Fruit fly (Drosophila melanogaster): ENCODE data around the gene CG34313.

dm6 chr2L:16874924-16875323 lies 4.4 kb upstream of the CG34313 start:
- TF ChIP-seq Crg-1 (GFP tag; optimal IDR thresholded peaks at IDR 0.05), result no peak
- TF ChIP-seq kay (GFP tag; ENCODE audit: borderline replicate concordance), result peak; percentile 54
- TF ChIP-seq CG5204 (GFP tag; optimal IDR thresholded peaks at IDR 0.05), result no peak
- no peak for TF ChIP-seq CG11617 (GFP tag; optimal IDR thresholded peaks at IDR 0.05)
- TF ChIP-seq ovo (GFP tag; optimal IDR thresholded peaks at IDR 0.05), result no peak
- TF ChIP-seq CG7045 (GFP tag; optimal IDR thresholded peaks at IDR 0.05), result no peak
- TF ChIP-seq pad (GFP tag; optimal IDR thresholded peaks at IDR 0.05), result no peak
- TF ChIP-seq CG14711 (tag; optimal IDR thresholded peaks at IDR 0.05), result no peak
- no peak for TF ChIP-seq cnc (optimal IDR thresholded peaks at IDR 0.05)
- TF ChIP-seq CG7101 (tag; optimal IDR thresholded peaks at IDR 0.05), result no peak
- no peak for TF ChIP-seq cic (GFP tag; optimal IDR thresholded peaks at IDR 0.05)
- no peak for TF ChIP-seq CG33017 (tag; optimal IDR thresholded peaks at IDR 0.05)
